Worm (Caenorhabditis elegans) whole organism, young adult: ENCODE data around the gene R02F2.7.

Experiments used
- B0035.1 ChIP-seq: sonication (generic microtip); optimal IDR thresholded peaks from 2 replicates; lab custom pipeline; 2016; ENCODE audit warnings: missing genetic modification characterization, mild to moderate bottlenecking, missing compliant biosample characterization, missing genotype, missing genetic modification reagents
- D2030.7 ChIP-seq: fragments of 200-800 bp; sonication (Bioruptor generic); IDR thresholded peaks from 2 replicates; pipeline ENCODE4 v1.3.6; 2022; ENCODE audit warnings: missing genetic modification reagents, missing genetic modification characterization, missing compliant biosample characterization
- F23B12.7 ChIP-seq: sonication (generic microtip); optimal IDR thresholded peaks from 2 replicates; lab custom pipeline; 2017; ENCODE audit warnings: missing genetic modification characterization, mild to moderate bottlenecking, missing compliant biosample characterization, antibody characterized with exemption, moderate library complexity; ENCODE audit not compliant: insufficient read depth
- aptf-2 ChIP-seq: fragments of 200-800 bp; sonication (Bioruptor generic); conservative IDR thresholded peaks from 2 replicates; pipeline ENCODE4 v1.3.6; 2022; ENCODE audit warnings: missing genetic modification reagents, missing genetic modification characterization, missing compliant biosample characterization
- attf-5 ChIP-seq: fragments of 200-800 bp; sonication (Bioruptor generic); optimal IDR thresholded peaks from 2 replicates; lab custom pipeline; 2018; ENCODE audit warnings: mild to moderate bottlenecking, missing genetic modification characterization, missing compliant biosample characterization
- bed-1 ChIP-seq: fragments of 200-800 bp; sonication (Bioruptor generic); IDR thresholded peaks from 2 replicates; pipeline ENCODE4 v1.3.6; 2022; ENCODE audit warnings: missing genetic modification reagents, missing genetic modification characterization, missing compliant biosample characterization
- cebp-1 ChIP-seq, 2 experiments: fragments of 200-800 bp in 1 of 2; sonication (Bioruptor generic) in 1 of 2; sonication (generic microtip) in 1 of 2; IDR thresholded peaks in 1 of 2; optimal IDR thresholded peaks in 1 of 2; 2 replicates each; pipeline versions ENCODE4 v1.3.6 to Lab custom; 2017 to 2022; ENCODE audit warnings: missing compliant biosample characterization in 2 of 2, missing genetic modification characterization in 2 of 2, mild to moderate bottlenecking in 1 of 2, missing genetic modification reagents in 1 of 2, moderate library complexity in 1 of 2
- cebp-2 ChIP-seq: fragments of 200-800 bp; sonication (Bioruptor generic); IDR thresholded peaks from 2 replicates; pipeline ENCODE4 v1.3.6; 2022; ENCODE audit warnings: missing genetic modification characterization, missing compliant biosample characterization
- ceh-27 ChIP-seq: fragments of 200-800 bp; sonication (Bioruptor generic); optimal IDR thresholded peaks from 2 replicates; lab custom pipeline; 2018; ENCODE audit warnings: mild to moderate bottlenecking, missing genetic modification characterization, moderate library complexity, missing compliant biosample characterization
- ceh-58 ChIP-seq: fragments of 200-800 bp; sonication (Bioruptor generic); IDR thresholded peaks from 2 replicates; pipeline ENCODE4 v1.3.6; 2022; ENCODE audit warnings: missing genetic modification characterization, missing compliant biosample characterization
- chd-7 ChIP-seq: sonication (generic microtip); optimal IDR thresholded peaks from 2 replicates; lab custom pipeline; 2016; ENCODE audit warnings: mild to moderate bottlenecking, missing genetic modification characterization, moderate library complexity, missing compliant biosample characterization
- egl-18 ChIP-seq: fragments of 200-800 bp; sonication (Bioruptor generic); IDR thresholded peaks from 2 replicates; pipeline ENCODE4 v1.3.6; 2022; ENCODE audit warnings: missing genetic modification reagents, missing genetic modification characterization, missing compliant biosample characterization
- fkh-3 ChIP-seq: sonication (generic microtip); optimal IDR thresholded peaks from 2 replicates; lab custom pipeline; 2016; ENCODE audit warnings: mild to moderate bottlenecking, missing genetic modification characterization, missing compliant biosample characterization
- him-1 ChIP-seq: sonication (generic microtip); optimal IDR thresholded peaks from 2 replicates; lab custom pipeline; 2016; ENCODE audit warnings: missing genotype, missing genetic modification reagents, missing genetic modification characterization, missing compliant biosample characterization
- hrde-1 ChIP-seq: sonication (generic microtip); optimal IDR thresholded peaks from 2 replicates; lab custom pipeline; 2016; ENCODE audit warnings: missing genetic modification characterization, mild to moderate bottlenecking, missing compliant biosample characterization, moderate library complexity, missing genotype, missing genetic modification reagents, borderline replicate concordance
- let-526 ChIP-seq: fragments of 200-800 bp; sonication (Bioruptor generic); IDR thresholded peaks from 2 replicates; pipeline ENCODE4 v1.3.6; 2022; ENCODE audit warnings: missing genetic modification reagents, missing genetic modification characterization, missing compliant biosample characterization
- lin-26 ChIP-seq: fragments of 200-800 bp; sonication (Bioruptor generic); IDR thresholded peaks from 2 replicates; pipeline ENCODE4 v1.3.6; 2022; ENCODE audit warnings: missing genetic modification reagents, missing genetic modification characterization, missing compliant biosample characterization
- lin-35 ChIP-seq, 3 experiments: fragments of 150-350 bp in 2 of 3; sonication (generic microtip) in 1 of 3; optimal IDR thresholded peaks; 2 replicates each; lab custom pipeline; 2014 to 2018; ENCODE audit warnings: missing biosample characterization in 3 of 3, missing genetic modification characterization in 3 of 3, missing genetic modification reagents in 3 of 3
- lin-40 ChIP-seq: sonication (generic microtip); optimal IDR thresholded peaks from 2 replicates; lab custom pipeline; 2016; ENCODE audit warnings: missing genetic modification characterization, mild to moderate bottlenecking, missing compliant biosample characterization, missing genotype, missing genetic modification reagents
- lir-1 ChIP-seq: fragments of 200-800 bp; sonication (Bioruptor generic); conservative IDR thresholded peaks from 2 replicates; pipeline ENCODE4 v1.3.6; 2022; ENCODE audit warnings: missing genetic modification reagents, missing genetic modification characterization, missing compliant biosample characterization
- madf-10 ChIP-seq: sonication (generic microtip); optimal IDR thresholded peaks from 2 replicates; lab custom pipeline; 2016; ENCODE audit warnings: mild to moderate bottlenecking, missing genetic modification characterization, missing compliant biosample characterization
- madf-8 ChIP-seq: fragments of 200-800 bp; sonication (Bioruptor generic); conservative IDR thresholded peaks from 2 replicates; pipeline ENCODE4 v1.3.6; 2022; ENCODE audit warnings: missing genetic modification reagents, missing genetic modification characterization, missing compliant biosample characterization
- mxl-1 ChIP-seq: sonication (generic microtip); optimal IDR thresholded peaks from 2 replicates; lab custom pipeline; 2016; ENCODE audit warnings: missing genetic modification characterization, missing compliant biosample characterization
- nhr-90 ChIP-seq: sonication (generic microtip); optimal IDR thresholded peaks from 2 replicates; lab custom pipeline; 2016; ENCODE audit warnings: missing genotype, mild to moderate bottlenecking, missing genetic modification characterization, missing compliant biosample characterization
- pha-4 ChIP-seq: fragments of 150-350 bp; sonication (generic microtip); optimal IDR thresholded peaks from 2 replicates; lab custom pipeline; 2014; ENCODE audit warnings: missing biosample characterization, missing genetic modification reagents, missing genetic modification characterization
- rpc-1 ChIP-seq, 2 experiments: fragments of 150-350 bp in 1 of 2; sonication (generic microtip) in 1 of 2; optimal IDR thresholded peaks; 2 replicates each; lab custom pipeline; 2014 to 2018; ENCODE audit warnings: missing biosample characterization in 1 of 2, missing genetic modification characterization in 1 of 2, missing genetic modification reagents in 1 of 2, missing genotype in 1 of 2
- sptf-2 ChIP-seq: fragments of 200-800 bp; sonication (Bioruptor generic); optimal IDR thresholded peaks from 2 replicates; lab custom pipeline; 2018; ENCODE audit warnings: mild to moderate bottlenecking, missing genetic modification characterization, missing compliant biosample characterization
- tbp1 ChIP-seq: fragments of 200-800 bp; sonication (Bioruptor generic); optimal IDR thresholded peaks from 2 replicates; lab custom pipeline; 2018; ENCODE audit warnings: mild to moderate bottlenecking, missing genetic modification characterization, missing compliant biosample characterization
- tlf-1 ChIP-seq: fragments of 200-800 bp; sonication (Bioruptor generic); optimal IDR thresholded peaks from 2 replicates; lab custom pipeline; 2018; ENCODE audit warnings: mild to moderate bottlenecking, missing genetic modification characterization, missing compliant biosample characterization
- unc-130 ChIP-seq: sonication (generic microtip); optimal IDR thresholded peaks from 2 replicates; lab custom pipeline; 2016; ENCODE audit warnings: missing genetic modification reagents, missing genetic modification characterization, missing compliant biosample characterization
- zfh-2 ChIP-seq: fragments of 200-800 bp; sonication (Bioruptor generic); conservative IDR thresholded peaks from 2 replicates; pipeline ENCODE4 v1.3.6; 2022; ENCODE audit warnings: missing genetic modification reagents, missing genetic modification characterization, missing compliant biosample characterization
- ztf-18 ChIP-seq: sonication (generic microtip); optimal IDR thresholded peaks from 2 replicates; lab custom pipeline; 2016; ENCODE audit warnings: missing genotype, mild to moderate bottlenecking, missing genetic modification characterization, missing compliant biosample characterization
- ztf-26 ChIP-seq: sonication (generic microtip); optimal IDR thresholded peaks from 2 replicates; lab custom pipeline; 2017; ENCODE audit warnings: missing genetic modification characterization, missing compliant biosample characterization

The R02F2.7 gene

DNA sequence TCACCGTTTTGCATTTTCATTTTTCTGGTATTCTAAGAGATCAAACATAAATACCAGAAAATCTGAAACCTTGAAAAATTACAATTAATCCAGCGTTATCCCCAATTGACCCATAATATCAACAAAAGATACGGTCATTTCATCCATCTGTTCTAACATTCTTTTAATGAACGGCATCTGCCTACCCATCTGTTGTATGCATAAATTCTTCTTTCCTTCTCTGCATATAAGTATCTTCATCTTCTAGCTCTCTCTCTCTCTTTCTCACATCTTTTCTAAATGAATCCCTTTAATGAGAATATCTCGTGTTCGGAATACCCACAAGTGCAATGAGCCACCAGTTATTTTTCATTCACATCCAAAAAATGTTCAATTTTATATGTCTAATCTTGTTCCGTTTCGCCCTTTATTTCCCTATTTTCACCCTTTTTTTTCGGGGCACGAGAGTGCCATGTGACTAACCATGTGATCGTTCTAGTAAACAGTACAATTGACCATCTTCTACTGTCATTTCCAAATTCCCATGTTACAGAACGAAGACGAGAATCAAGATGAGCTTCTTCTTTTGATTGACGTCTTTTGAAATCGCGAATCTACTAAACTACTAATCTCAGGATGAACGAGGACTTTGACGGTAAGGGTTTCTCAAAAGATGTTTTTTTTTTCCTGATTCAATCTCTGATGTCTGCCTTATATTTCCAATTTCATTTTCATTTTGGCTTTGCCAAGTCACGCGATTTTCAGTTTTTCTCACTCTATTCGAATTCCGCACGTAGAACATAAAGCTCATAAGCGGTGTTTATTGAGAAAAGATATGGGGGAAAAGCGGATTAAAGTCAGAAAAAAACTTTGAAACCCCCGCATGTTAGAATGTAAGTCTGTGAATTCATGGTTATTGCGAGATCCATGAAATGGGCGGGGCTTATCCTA lies 18.1 kb upstream of the R02F2.7 start, which contains the start of gene R02F2.1 (continued):
- TF ChIP-seq hrde-1 (tag; lab: Kevin White, UChicago) = no peak
- TF ChIP-seq tbp1 (GFP tag; lab: Kevin White, UChicago) = peak; percentile 25
- TF ChIP-seq B0035.1 (tag; lab: Kevin White, UChicago) = no peak
- TF ChIP-seq tlf-1 = peak; percentile 45
- TF ChIP-seq ztf-18 (tag; lab: Kevin White, UChicago) = no peak
- no peak for TF ChIP-seq fkh-3 (tag; lab: Kevin White, UChicago)
- no peak for TF ChIP-seq pha-4 (tag; lab: Kevin White, UChicago)
- TF ChIP-seq cebp-1 (GFP tag; IDR thresholded peaks at IDR 0.05; lab: Robert Waterston, UW) = 0 out of 2 replicates have a peak, but pooled peaks have one; percentile 26
- TF ChIP-seq cebp-1 (tag; optimal IDR thresholded peaks at IDR 0.05; lab: Kevin White, UChicago) = peak; percentile 67
- TF ChIP-seq attf-5 (GFP tag; lab: Kevin White, UChicago) = no peak
- TF ChIP-seq mxl-1 (tag; lab: Kevin White, UChicago) = no peak
- no peak for TF ChIP-seq madf-10

DNA sequence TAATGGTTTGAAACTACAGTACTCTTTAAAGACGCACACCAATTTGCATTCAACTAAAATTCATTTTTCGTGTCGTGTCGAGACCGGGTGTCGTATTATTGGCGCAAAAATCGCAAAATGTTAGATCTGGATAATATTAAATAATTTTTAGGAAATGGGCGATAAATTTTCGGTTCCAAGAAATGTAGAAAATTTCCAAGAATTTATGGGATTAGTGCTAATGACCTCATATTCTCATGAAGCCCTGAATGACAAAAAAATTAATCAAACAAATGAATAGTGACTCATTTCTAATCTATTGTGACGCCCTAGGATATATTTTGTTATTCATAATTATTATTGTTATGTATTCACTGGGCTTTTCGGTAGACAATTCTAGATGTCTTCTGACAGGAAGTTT lies 17.2 kb upstream of the R02F2.7 start:
- no peak for TF ChIP-seq F23B12.7 (tag; lab: Kevin White, UChicago)
- no peak for TF ChIP-seq sptf-2 (GFP tag; lab: Kevin White, UChicago)
- no peak for TF ChIP-seq D2030.7 (GFP tag; lab: Robert Waterston, UW)
- TF ChIP-seq cebp-2 (GFP tag; lab: Robert Waterston, UW) = no peak
- no peak for TF ChIP-seq lin-40 (tag; lab: Kevin White, UChicago)
- no peak for TF ChIP-seq hrde-1 (tag; lab: Kevin White, UChicago)
- TF ChIP-seq ceh-27 (GFP tag; lab: Kevin White, UChicago) = no peak
- no peak for TF ChIP-seq lir-1 (GFP tag; lab: Robert Waterston, UW)
- TF ChIP-seq madf-8 = no peak
- TF ChIP-seq chd-7 (tag; lab: Kevin White, UChicago) = no peak
- no peak for TF ChIP-seq egl-18 (GFP tag; lab: Robert Waterston, UW)
- no peak for TF ChIP-seq ceh-58 (GFP tag; lab: Robert Waterston, UW)
- no peak for TF ChIP-seq nhr-90 (tag; lab: Kevin White, UChicago)
- TF ChIP-seq him-1 (tag; lab: Kevin White, UChicago) = no peak
- TF ChIP-seq ztf-18 (tag; lab: Kevin White, UChicago) = no peak
- no peak for TF ChIP-seq lin-35 (GFP tag; optimal IDR thresholded peaks at IDR 0.05; lab: Kevin White, UChicago)

DNA sequence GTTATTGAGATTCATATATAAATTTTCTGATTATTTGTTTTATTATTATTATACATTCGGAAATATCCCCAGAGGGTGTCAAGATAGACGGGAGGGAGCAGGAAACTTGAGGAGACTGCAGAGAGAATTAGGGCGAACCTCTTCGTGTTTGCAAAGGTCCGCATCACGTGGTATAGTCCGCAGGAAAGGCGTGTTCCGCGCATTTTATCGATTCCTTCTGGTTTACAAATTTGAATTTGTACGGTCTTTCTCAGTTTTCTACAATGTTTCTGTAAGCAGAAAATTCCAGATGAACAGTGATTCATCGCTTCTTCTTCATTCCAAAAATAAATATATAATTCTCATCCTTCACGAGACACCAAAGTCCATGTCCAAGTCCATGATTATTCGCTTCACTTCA lies 16.4 kb upstream of the R02F2.7 start:
- TF ChIP-seq zfh-2 (GFP tag; lab: Robert Waterston, UW) (no peak), bed-1 (no peak), let-526 (GFP tag; lab: Robert Waterston, UW) (no peak), rpc-1 (optimal IDR thresholded peaks at IDR 0.05; lab: Kevin White, UChicago) (no peak), rpc-1 (tag; optimal IDR thresholded peaks at IDR 0.05; lab: Kevin White, UChicago) (no peak), ztf-26 (tag; lab: Kevin White, UChicago) (no peak), lin-40 (tag; lab: Kevin White, UChicago) (no peak), mxl-1 (tag; lab: Kevin White, UChicago) (no peak), aptf-2 (GFP tag; lab: Robert Waterston, UW) (no peak), tlf-1 (no peak), lin-26 (GFP tag; lab: Robert Waterston, UW) (no peak), sptf-2 (GFP tag; lab: Kevin White, UChicago) (no peak), unc-130 (no peak), pha-4 (tag; lab: Kevin White, UChicago) (no peak)
